Worm (Caenorhabditis elegans) whole organism, mixed stage, embryonic: ENCODE measurements around the gene sru-20.

Source experiments
- ceh-39 ChIP-seq: fragments of 150-350 bp; optimal IDR thresholded peaks from 2 replicates; lab custom pipeline; 2014; ENCODE audit warnings: missing biosample characterization, missing genetic modification characterization
- ceh-43 ChIP-seq: fragments of 200-800 bp; sonication (Bioruptor generic); optimal IDR thresholded peaks from 2 replicates; lab custom pipeline; 2018; ENCODE audit warnings: mild to moderate bottlenecking, missing genetic modification characterization, moderate library complexity, missing compliant biosample characterization
- elt-1 ChIP-seq: sonication (generic microtip); optimal IDR thresholded peaks from 2 replicates; lab custom pipeline; 2017; ENCODE audit warnings: missing genetic modification characterization, mild to moderate bottlenecking, missing compliant biosample characterization, antibody characterized with exemption, moderate library complexity, borderline replicate concordance; ENCODE audit not compliant: insufficient read depth
- lin-13 ChIP-seq: fragments of 150-350 bp; optimal IDR thresholded peaks from 2 replicates; lab custom pipeline; 2014; ENCODE audit warnings: missing biosample characterization, missing genetic modification characterization
- mep-1 ChIP-seq: fragments of 150-350 bp; optimal IDR thresholded peaks from 2 replicates; lab custom pipeline; 2017; ENCODE audit warnings: missing biosample characterization, missing genetic modification reagents, missing genetic modification characterization, inconsistent platforms
- nhr-2 ChIP-seq: fragments of 150-350 bp; optimal IDR thresholded peaks from 2 replicates; lab custom pipeline; 2014; ENCODE audit warnings: missing biosample characterization, missing genetic modification characterization
- nhr-237 ChIP-seq: fragments of 150-350 bp; optimal IDR thresholded peaks from 2 replicates; lab custom pipeline; 2014; ENCODE audit warnings: missing biosample characterization, missing genetic modification characterization
- pha-4 ChIP-seq: fragments of 150-350 bp; optimal IDR thresholded peaks from 2 replicates; lab custom pipeline; 2018; ENCODE audit warnings: missing biosample characterization, missing genetic modification reagents, missing genetic modification characterization
- snpc-4 ChIP-seq: fragments of 150-350 bp; optimal IDR thresholded peaks from 2 replicates; lab custom pipeline; 2014; ENCODE audit warnings: missing biosample characterization, missing genetic modification characterization
- unc-62 ChIP-seq: fragments of 150-350 bp; optimal IDR thresholded peaks from 2 replicates; lab custom pipeline; 2014; ENCODE audit warnings: missing biosample characterization, missing genetic modification reagents, missing genetic modification characterization
- ztf-11 ChIP-seq: fragments of 150-350 bp; optimal IDR thresholded peaks from 2 replicates; lab custom pipeline; 2014; ENCODE audit warnings: missing biosample characterization, missing genetic modification characterization

DNA sequence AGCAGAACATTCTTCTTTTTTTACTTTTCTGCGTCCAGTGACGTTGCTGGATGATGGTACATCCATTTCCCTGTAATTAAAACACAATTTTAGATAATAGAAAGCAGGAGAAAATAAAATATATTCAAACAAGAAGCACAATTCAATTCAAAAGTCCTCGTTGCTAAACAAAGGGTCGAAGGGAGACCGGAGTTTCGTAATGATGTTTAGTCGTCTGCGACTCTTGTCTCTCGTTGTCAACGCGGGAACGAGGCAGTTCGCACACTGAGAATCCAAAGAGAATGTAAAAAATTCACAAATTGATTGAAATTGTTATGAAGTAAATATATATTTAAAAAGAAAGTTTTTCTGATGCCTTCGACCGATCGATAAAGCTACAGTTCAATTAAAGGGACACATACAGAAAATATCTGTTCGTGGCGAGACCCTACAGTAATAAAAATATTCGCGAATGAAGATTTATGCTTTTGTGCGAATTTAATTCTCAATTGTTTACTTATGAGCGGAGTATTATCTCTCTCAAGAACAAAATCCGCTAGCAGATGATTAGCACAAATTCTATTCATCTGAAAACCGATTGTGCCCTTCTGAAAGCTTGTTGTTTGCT is 44.0 kb upstream of the sru-20 start, which contains the start of gene dpy-26:
- no peak for TF ChIP-seq snpc-4
- TF ChIP-seq nhr-237 = no peak
- no peak for TF ChIP-seq lin-13 (tag; lab: Kevin White, UChicago)
- TF ChIP-seq pha-4 (tag; lab: Kevin White, UChicago) = peak; percentile 6
- TF ChIP-seq elt-1 (tag; lab: Kevin White, UChicago) = no peak
- TF ChIP-seq unc-62 (GFP tag; lab: Kevin White, UChicago) = no peak
- peak; percentile 58 for TF ChIP-seq mep-1
- no peak for TF ChIP-seq ztf-11 (tag; lab: Kevin White, UChicago)
- no peak for TF ChIP-seq ceh-43 (GFP tag; lab: Kevin White, UChicago)
- peak; percentile 17 for TF ChIP-seq ceh-39 (tag; lab: Kevin White, UChicago)
- no peak for TF ChIP-seq nhr-2 (tag; lab: Kevin White, UChicago)
